Worm (Caenorhabditis elegans) whole organism, L4 larva: ENCODE measurements around the gene prk-1.
A peak's percentile ranks its signal among the peaks of the same experiment; 100 is the strongest.

ENCODE experiments used
- F26F4.8 ChIP-seq: fragments of 200-800 bp; sonication (Bioruptor generic); conservative IDR thresholded peaks from 2 replicates; pipeline ENCODE4 v1.3.6; 2022; ENCODE audit warnings: missing genetic modification characterization, missing compliant biosample characterization
- F37D6.2 ChIP-seq: sonication (generic microtip); optimal IDR thresholded peaks from 2 replicates; lab custom pipeline; 2016; ENCODE audit warnings: mild to moderate bottlenecking, missing genetic modification characterization, missing compliant biosample characterization
- R02D3.7 ChIP-seq: fragments of 150-350 bp; sonication (generic microtip); optimal IDR thresholded peaks from 3 replicates; lab custom pipeline; 2014; ENCODE audit warnings: missing biosample characterization, missing genetic modification characterization
- T26A8.4 ChIP-seq: fragments of 200-800 bp; sonication (Bioruptor generic); IDR thresholded peaks from 2 replicates; pipeline ENCODE4 v1.3.6; 2022; ENCODE audit warnings: missing genetic modification characterization, missing compliant biosample characterization
- Y105C5A.15 ChIP-seq: fragments of 200-800 bp; sonication (Bioruptor generic); IDR thresholded peaks from 2 replicates; pipeline ENCODE4 v1.3.6; 2022; ENCODE audit warnings: missing genetic modification characterization, missing compliant biosample characterization
- ZK337.2 ChIP-seq: fragments of 200-800 bp; sonication (Bioruptor generic); IDR thresholded peaks from 2 replicates; pipeline ENCODE4 v1.3.6; 2022; ENCODE audit warnings: missing genetic modification reagents, missing genetic modification characterization, missing compliant biosample characterization
- ZK546.5 ChIP-seq, 2 experiments: sonication (generic microtip); optimal IDR thresholded peaks; 2 replicates each; lab custom pipeline; 2017; ENCODE audit warnings: missing biosample characterization in 2 of 2, missing genetic modification characterization in 2 of 2
- aha-1 ChIP-seq: fragments of 150-350 bp; peaks from one replicate; lab custom pipeline; 2014; ENCODE audit warnings: missing biosample characterization, missing genetic modification characterization
- ama-1 ChIP-seq: fragments of 150-350 bp; optimal IDR thresholded peaks from 2 replicates; lab custom pipeline; 2014; ENCODE audit warnings: inconsistent platforms, mixed read lengths
- cey-2 ChIP-seq: sonication (generic microtip); optimal IDR thresholded peaks from 3 replicates; lab custom pipeline; 2017; ENCODE audit warnings: missing genetic modification characterization, mild to moderate bottlenecking, missing compliant biosample characterization, antibody characterized with exemption, borderline replicate concordance; ENCODE audit not compliant: insufficient read depth
- daf-12 ChIP-seq: fragments of 150-350 bp; optimal IDR thresholded peaks from 2 replicates; lab custom pipeline; 2014; ENCODE audit warnings: missing biosample characterization, missing genetic modification reagents, missing genetic modification characterization
- daf-19 ChIP-seq: fragments of 200-800 bp; sonication (Bioruptor generic); conservative IDR thresholded peaks from 2 replicates; pipeline ENCODE4 v1.3.6; 2022; ENCODE audit warnings: missing genetic modification characterization, missing compliant biosample characterization
- dmd-8 ChIP-seq: fragments of 200-800 bp; sonication (Bioruptor generic); IDR thresholded peaks from 2 replicates; pipeline ENCODE4 v1.3.6; 2022; ENCODE audit warnings: missing genetic modification characterization, missing compliant biosample characterization
- dpl-1 ChIP-seq: fragments of 150-350 bp; optimal IDR thresholded peaks from 2 replicates; lab custom pipeline; 2014; ENCODE audit warnings: missing biosample characterization, missing genetic modification reagents, missing genetic modification characterization
- dve-1 ChIP-seq: sonication (generic microtip); optimal IDR thresholded peaks from 2 replicates; lab custom pipeline; 2017; ENCODE audit warnings: antibody characterized with exemption, mild to moderate bottlenecking, missing genetic modification characterization, missing compliant biosample characterization; ENCODE audit not compliant: insufficient read depth
- egl-27 ChIP-seq: sonication (generic microtip); optimal IDR thresholded peaks from 3 replicates; lab custom pipeline; 2017; ENCODE audit warnings: missing biosample characterization, missing genetic modification reagents, missing genetic modification characterization
- gei-8 ChIP-seq: fragments of 200-800 bp; sonication (Bioruptor generic); optimal IDR thresholded peaks from 2 replicates; lab custom pipeline; 2018; ENCODE audit warnings: mild to moderate bottlenecking, missing genetic modification characterization, missing compliant biosample characterization
- hif-1 ChIP-seq, 2 experiments: sonication (generic microtip); optimal IDR thresholded peaks; 2 replicates each; lab custom pipeline; 2016 to 2017; ENCODE audit warnings: missing compliant biosample characterization in 2 of 2, missing genetic modification characterization in 2 of 2, missing genetic modification reagents in 2 of 2, missing genotype in 2 of 2, mild to moderate bottlenecking in 1 of 2
- hlh-30 ChIP-seq: sonication (generic microtip); optimal IDR thresholded peaks from 2 replicates; lab custom pipeline; 2017; ENCODE audit warnings: antibody characterized with exemption, mild to moderate bottlenecking, missing genetic modification characterization, missing compliant biosample characterization; ENCODE audit not compliant: insufficient read depth
- jun-1 ChIP-seq: fragments of 150-350 bp; optimal IDR thresholded peaks from 2 replicates; lab custom pipeline; 2014; ENCODE audit warnings: missing biosample characterization, missing genetic modification reagents, missing genetic modification characterization
- lim-7 ChIP-seq: fragments of 200-800 bp; sonication (Bioruptor generic); IDR thresholded peaks from 2 replicates; pipeline ENCODE4 v1.3.6; 2022; ENCODE audit warnings: missing genetic modification characterization, missing compliant biosample characterization
- lsy-2 ChIP-seq, 2 experiments: fragments of 150-350 bp in 1 of 2; sonication (generic microtip) in 1 of 2; optimal IDR thresholded peaks; 2 replicates each; lab custom pipeline; 2014 to 2017; ENCODE audit warnings: missing biosample characterization in 2 of 2, missing genetic modification characterization in 2 of 2
- mes-2 ChIP-seq: sonication (generic microtip); optimal IDR thresholded peaks from 2 replicates; lab custom pipeline; 2016; ENCODE audit warnings: missing genotype, mild to moderate bottlenecking, missing genetic modification characterization, missing compliant biosample characterization; ENCODE audit not compliant: poor library complexity, severe bottlenecking
- mxl-3 ChIP-seq: fragments of 200-800 bp; sonication (Bioruptor generic); optimal IDR thresholded peaks from 2 replicates; lab custom pipeline; 2018; ENCODE audit warnings: mild to moderate bottlenecking, missing genetic modification characterization, missing compliant biosample characterization
- nhr-28 ChIP-seq: fragments of 150-350 bp; optimal IDR thresholded peaks from 2 replicates; lab custom pipeline; 2014; ENCODE audit warnings: missing biosample characterization, missing genetic modification characterization
- nhr-41 ChIP-seq: fragments of 200-800 bp; sonication (Bioruptor generic); IDR thresholded peaks from 2 replicates; pipeline ENCODE4 v1.3.6; 2022; ENCODE audit warnings: missing genetic modification reagents, missing genetic modification characterization, missing compliant biosample characterization
- nhr-77 ChIP-seq: fragments of 150-350 bp; optimal IDR thresholded peaks from 2 replicates; lab custom pipeline; 2014; ENCODE audit warnings: missing biosample characterization, missing genetic modification characterization
- sdz-12 ChIP-seq: fragments of 200-800 bp; sonication (Bioruptor generic); optimal IDR thresholded peaks from 2 replicates; lab custom pipeline; 2018; ENCODE audit warnings: mild to moderate bottlenecking, missing genetic modification characterization, missing compliant biosample characterization
- set-16 ChIP-seq: fragments of 200-800 bp; sonication (Bioruptor generic); IDR thresholded peaks from 2 replicates; pipeline ENCODE4 v1.3.6; 2022; ENCODE audit warnings: missing genetic modification reagents, missing genetic modification characterization, missing compliant biosample characterization
- skn-1 ChIP-seq: fragments of 150-350 bp; optimal IDR thresholded peaks from 2 replicates; lab custom pipeline; 2014; ENCODE audit warnings: missing biosample characterization, missing genetic modification characterization
- unc-62 ChIP-seq, 3 experiments: fragments of 150-350 bp in 1 of 3; sonication (generic microtip); optimal IDR thresholded peaks in 2 of 3; peaks in 1 of 3; 1 replicate in 1 of 3; 2 replicates in 2 of 3; lab custom pipeline; 2014 to 2017; ENCODE audit warnings: missing biosample characterization in 3 of 3, missing genetic modification characterization in 3 of 3, missing genetic modification reagents in 3 of 3, missing genotype in 1 of 3
- zip-11 ChIP-seq: fragments of 200-800 bp; sonication (Bioruptor generic); IDR thresholded peaks from 2 replicates; pipeline ENCODE4 v1.3.6; 2022; ENCODE audit warnings: missing genetic modification characterization, missing compliant biosample characterization
- zip-2 ChIP-seq: fragments of 150-350 bp; optimal IDR thresholded peaks from 2 replicates; lab custom pipeline; 2014; ENCODE audit warnings: missing biosample characterization, missing genetic modification characterization

prk-1 gene

DNA sequence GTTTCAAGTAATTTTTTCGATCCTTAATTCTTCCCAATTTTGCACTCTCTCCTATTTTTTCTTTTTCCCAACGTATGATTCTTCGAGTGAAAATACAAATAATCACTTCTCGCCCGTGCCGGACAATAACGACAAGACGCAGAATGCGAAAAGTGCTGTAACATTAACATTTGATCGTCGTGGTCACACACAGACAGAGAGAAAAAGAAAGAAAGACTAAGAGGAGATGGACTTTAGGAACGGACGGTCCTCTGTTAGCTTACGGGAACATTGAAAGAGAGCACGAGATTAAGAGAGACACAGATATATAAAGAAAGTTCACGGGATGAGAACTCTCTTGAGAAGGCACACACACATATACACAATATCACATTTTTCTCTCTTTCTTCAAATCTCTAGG lies 42.1 kb upstream of the prk-1 start (continued):
- TF ChIP-seq dmd-8 (GFP tag; lab: Robert Waterston, UW): no peak
- TF ChIP-seq dpl-1 (GFP tag; lab: Kevin White, UChicago): no peak
- peak in 1 of 2 experiments; percentile 9 for TF ChIP-seq hif-1 (tag; optimal IDR thresholded peaks at IDR 0.05; lab: Kevin White, UChicago)
- peak; percentile 86 for TF ChIP-seq hlh-30
- TF ChIP-seq set-16: no peak
- no peak for TF ChIP-seq mes-2
- TF ChIP-seq cey-2 (tag; lab: Kevin White, UChicago): no peak
- TF ChIP-seq sdz-12 (GFP tag; lab: Kevin White, UChicago): no peak
- no peak for TF ChIP-seq egl-27 (tag; lab: Kevin White, UChicago)
- no peak for TF ChIP-seq F37D6.2 (tag; lab: Kevin White, UChicago)
- TF ChIP-seq ama-1 (lab: Kevin White, UChicago): no peak
- TF ChIP-seq Y105C5A.15: no peak
- no peak for TF ChIP-seq zip-2 (tag; lab: Kevin White, UChicago)

DNA sequence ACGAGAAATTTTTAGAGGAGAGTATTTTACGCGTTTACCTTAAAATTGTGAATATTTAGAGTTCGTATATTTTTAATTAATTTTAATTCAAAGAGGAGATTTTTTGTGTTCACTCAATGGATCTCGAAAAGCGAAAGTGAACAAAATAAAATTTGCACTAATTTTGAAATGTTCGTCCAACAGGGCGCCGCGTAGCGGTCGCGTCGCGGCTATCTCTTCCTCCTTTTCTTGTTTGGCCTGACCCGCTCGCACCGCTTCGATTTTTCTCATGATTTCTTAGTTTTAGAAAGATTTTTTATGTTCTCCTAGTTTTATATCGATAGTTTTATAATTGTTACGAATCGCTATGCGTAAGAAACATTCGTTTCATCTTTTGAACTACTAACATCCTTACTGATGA lies 38.5 kb upstream of the prk-1 start:
- TF ChIP-seq hlh-30 (peak; percentile 4), R02D3.7 (no peak), skn-1 (tag; lab: Kevin White, UChicago) (no peak), dpl-1 (GFP tag; lab: Kevin White, UChicago) (peak; percentile 31), lsy-2 (tag; optimal IDR thresholded peaks at IDR 0.05; lab: Kevin White, UChicago) (peak in 1 of 2 experiments; percentile 49)
- TF ChIP-seq, all 104 proteins: peak for 3

DNA sequence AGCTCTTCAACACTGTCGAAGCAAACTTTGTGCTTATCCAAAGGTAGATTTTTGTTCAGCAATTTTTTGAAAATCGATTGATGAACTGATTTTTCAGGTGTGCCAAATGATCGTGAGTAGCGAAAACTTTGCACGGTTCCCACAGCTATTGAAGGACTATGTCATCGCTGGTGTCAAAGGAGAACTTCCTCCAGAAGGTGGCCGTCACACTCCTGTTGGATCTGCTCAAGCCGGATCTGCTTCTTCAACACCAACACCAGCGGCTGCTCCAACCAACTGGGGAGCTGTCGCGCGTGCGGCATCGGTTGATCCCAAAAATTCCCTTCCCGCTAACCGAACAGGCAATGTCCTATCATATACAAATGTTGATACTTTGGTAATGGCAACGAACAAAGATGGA lies 36.6 kb upstream of the prk-1 start:
- TF ChIP-seq F26F4.8 (GFP tag; lab: Robert Waterston, UW) (no peak), nhr-77 (no peak), jun-1 (no peak), set-16 (peak; percentile 43; the same call in 1 of the 2 replicates)

DNA sequence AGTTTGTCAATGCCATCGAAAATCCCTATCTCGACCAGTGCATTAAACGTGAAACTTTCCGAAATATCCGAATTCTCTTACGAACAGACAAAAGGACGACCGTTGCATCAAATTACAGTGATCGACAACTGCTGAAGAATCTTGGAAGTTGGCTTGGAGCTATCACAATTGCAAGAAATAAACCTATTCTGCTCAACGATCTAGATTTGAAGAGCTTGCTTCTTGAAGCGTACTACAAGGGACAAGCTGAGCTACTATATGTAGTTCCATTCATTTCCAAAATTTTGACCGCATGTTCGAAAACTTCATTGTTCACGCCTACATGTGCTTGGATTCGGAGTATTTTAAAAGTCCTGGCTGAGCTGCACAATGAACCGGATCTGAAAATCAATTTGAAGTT lies 36.0 kb upstream of the prk-1 start:
- TF ChIP-seq lim-7 (GFP tag; lab: Robert Waterston, UW): no peak
- TF ChIP-seq daf-12: no peak
- TF ChIP-seq nhr-41 (GFP tag; lab: Robert Waterston, UW): no peak
- no peak for TF ChIP-seq nhr-28 (tag; lab: Kevin White, UChicago)
- no peak for TF ChIP-seq dve-1 (tag; lab: Kevin White, UChicago)
- TF ChIP-seq T26A8.4: no peak
- TF ChIP-seq gei-8 (GFP tag; lab: Kevin White, UChicago): no peak
- TF ChIP-seq ZK337.2 (GFP tag; lab: Robert Waterston, UW): no peak
- no peak for TF ChIP-seq zip-11 (GFP tag; lab: Robert Waterston, UW)
- no peak for TF ChIP-seq mes-2
- TF ChIP-seq aha-1 (tag; lab: Kevin White, UChicago): peak; percentile 95
- TF ChIP-seq ZK546.5 (tag; optimal IDR thresholded peaks at IDR 0.05; lab: Kevin White, UChicago): no peak
- TF ChIP-seq daf-19: no peak
- peak in 1 of 2 experiments; percentile 85 for TF ChIP-seq unc-62 (GFP tag; optimal IDR thresholded peaks at IDR 0.05 in 1 of 2; lab: Kevin White, UChicago)
- no peak for TF ChIP-seq unc-62 (tag; optimal IDR thresholded peaks at IDR 0.05; lab: Kevin White, UChicago)
- TF ChIP-seq, all 104 proteins: peak for 2

DNA sequence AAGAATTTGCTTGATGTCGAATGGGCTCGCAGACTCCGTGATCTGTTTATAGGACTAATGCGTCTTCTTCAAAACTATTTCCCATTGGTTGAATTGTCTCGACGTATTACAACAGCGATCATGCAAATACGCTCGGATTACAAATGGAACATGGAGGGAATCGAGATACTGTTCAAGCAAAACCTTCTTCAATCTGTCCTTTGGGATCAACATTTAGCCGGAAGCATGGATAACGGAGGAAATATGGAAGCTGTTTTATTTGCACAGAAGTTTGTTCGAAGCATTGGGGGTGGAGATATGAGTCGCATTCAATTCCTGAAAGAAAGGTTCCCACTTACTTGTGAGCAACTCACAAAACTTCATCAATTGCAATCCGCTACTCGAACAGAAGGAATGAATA lies 34.2 kb upstream of the prk-1 start:
- TF ChIP-seq unc-62 (GFP tag; optimal IDR thresholded peaks at IDR 0.05 in 1 of 2; lab: Kevin White, UChicago) (peak in 1 of 2 experiments; percentile 95), unc-62 (tag; optimal IDR thresholded peaks at IDR 0.05; lab: Kevin White, UChicago) (no peak), mxl-3 (GFP tag; lab: Kevin White, UChicago) (no peak)
- TF ChIP-seq, all 104 proteins: peak for 1
